Worm (Caenorhabditis elegans): Measurements from ENCODE around the gene dos-1.

The dos-1 gene

DNA sequence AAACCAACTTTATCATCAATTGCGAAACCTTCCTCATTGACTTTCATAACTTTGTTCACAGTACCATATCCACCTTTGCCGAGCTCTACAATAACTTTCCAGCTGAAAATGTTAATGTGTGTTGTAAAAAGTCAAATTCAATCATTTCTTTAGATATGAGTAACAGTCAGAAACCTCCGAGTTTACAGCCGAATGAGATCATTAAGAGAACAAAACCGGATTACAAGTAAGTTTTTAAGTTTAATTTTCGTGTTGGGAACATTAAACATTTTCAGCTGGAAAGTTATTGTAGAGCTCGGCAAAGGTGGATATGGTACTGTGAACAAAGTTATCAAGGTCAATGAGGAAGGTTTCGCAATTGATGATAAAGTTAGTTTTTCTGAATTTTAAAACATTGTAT is 2.5 kb upstream of the dos-1 start, which contains the start of gene ZK507.1:
Gene ZK507.1 (minus strand): TSS at position 101 of the 400 bp plus-strand sequence.
- TF ChIP-seq D1046.2 (GFP tag; IDR thresholded peaks at IDR 0.05) (no peak), lin-15B (tag; optimal IDR thresholded peaks at IDR 0.05) (no peak), nhr-111 (GFP tag; optimal IDR thresholded peaks at IDR 0.05) (no peak), mes-2 (tag; optimal IDR thresholded peaks at IDR 0.05; ENCODE audit: poor library complexity, severe bottlenecking) (no peak), nhr-102 (tag; optimal IDR thresholded peaks at IDR 0.05) (no peak), nhr-42 (GFP tag; IDR thresholded peaks at IDR 0.05) (no peak), dpl-1 (GFP tag; optimal IDR thresholded peaks at IDR 0.05) (no peak), egl-27 (tag; optimal IDR thresholded peaks at IDR 0.05) (no peak), jun-1 (tag; optimal IDR thresholded peaks at IDR 0.05) (no peak), Y105C5A.15 (GFP tag; IDR thresholded peaks at IDR 0.05) (no peak), daf-16 (GFP tag; optimal IDR thresholded peaks at IDR 0.05) (no peak), daf-16 (tag; optimal IDR thresholded peaks at IDR 0.05) (no peak), aly-2 (tag; optimal IDR thresholded peaks at IDR 0.05) (no peak), tag-97 (GFP tag; IDR thresholded peaks at IDR 0.05) (no peak), ceh-62 (tag; optimal IDR thresholded peaks at IDR 0.05) (no peak), nhr-11 (tag; optimal IDR thresholded peaks at IDR 0.05) (no peak), Y75B8A.6 (GFP tag; IDR thresholded peaks at IDR 0.05) (no peak), spr-1 (tag; optimal IDR thresholded peaks at IDR 0.05) (no peak), sdz-12 (GFP tag; optimal IDR thresholded peaks at IDR 0.05) (no peak)

ce11 chrIII:9104060-9104459 is 317 bp downstream of the dos-1 start:
- TF ChIP-seq nhr-10 (tag; optimal IDR thresholded peaks at IDR 0.05) (no peak), D1046.2 (GFP tag; IDR thresholded peaks at IDR 0.05) (peak; percentile 76), snpc-1.2 (GFP tag; IDR thresholded peaks at IDR 0.05) (peak; percentile 73), dmd-8 (GFP tag; IDR thresholded peaks at IDR 0.05) (peak; percentile 74), snpc-4 (tag; optimal IDR thresholded peaks at IDR 0.05) (peak; percentile 22), sdz-12 (GFP tag; optimal IDR thresholded peaks at IDR 0.05) (no peak), ztf-7 (tag; optimal IDR thresholded peaks at IDR 0.05) (no peak), F37D6.2 (tag; optimal IDR thresholded peaks at IDR 0.05) (no peak), nhr-11 (tag; optimal IDR thresholded peaks at IDR 0.05) (peak; percentile 23), ceh-82 (tag; optimal IDR thresholded peaks at IDR 0.05) (no peak), F26F4.8 (GFP tag; conservative IDR thresholded peaks at IDR 0.05) (peak; percentile 75), fos-1 (tag; optimal IDR thresholded peaks at IDR 0.05) (no peak), madf-5 (GFP tag; IDR thresholded peaks at IDR 0.05) (peak in 1 of 2 experiments; percentile 88; a peak in 2 of 4 replicates), saeg-2 (GFP tag; IDR thresholded peaks at IDR 0.05) (0 out of 2 replicates have a peak, but pooled peaks have one; percentile 69), mep-1 (tag; optimal IDR thresholded peaks at IDR 0.05) (no peak), set-16 (GFP tag; IDR thresholded peaks at IDR 0.05) (peak; percentile 20; the same call in 1 of the 2 replicates), php-3 (GFP tag; IDR thresholded peaks at IDR 0.05) (no peak), F10B5.3 (tag; optimal IDR thresholded peaks at IDR 0.05) (no peak), nhr-77 (tag; optimal IDR thresholded peaks at IDR 0.05) (no peak), nhr-111 (GFP tag; optimal IDR thresholded peaks at IDR 0.05) (peak; percentile 59), zip-2 (tag; optimal IDR thresholded peaks at IDR 0.05) (peak; percentile 35), Y5F2A.4 (GFP tag; optimal IDR thresholded peaks at IDR 0.05) (peak; percentile 26), ceh-28 (tag; optimal IDR thresholded peaks at IDR 0.05) (no peak), cey-2 (tag; optimal IDR thresholded peaks at IDR 0.05; ENCODE audit: borderline replicate concordance, insufficient read depth) (no peak), nhr-6 (tag; optimal IDR thresholded peaks at IDR 0.05) (no peak), arid-1 (GFP tag; conservative IDR thresholded peaks at IDR 0.05) (peak; percentile 75), Y75B8A.6 (GFP tag; IDR thresholded peaks at IDR 0.05) (no peak), madf-9 (GFP tag; conservative IDR thresholded peaks at IDR 0.05) (peak; percentile 65), tra-1 (GFP tag; IDR thresholded peaks at IDR 0.05) (peak; percentile 73), lin-1 (GFP tag; IDR thresholded peaks at IDR 0.05) (0 out of 2 replicates have a peak, but pooled peaks have one; percentile 16), hlh-30 (tag; optimal IDR thresholded peaks at IDR 0.05; ENCODE audit: insufficient read depth) (no peak), dmd-9 (GFP tag; IDR thresholded peaks at IDR 0.05) (peak; percentile 67), daf-8 (GFP tag; IDR thresholded peaks at IDR 0.05) (no peak), lin-13 (GFP tag; optimal IDR thresholded peaks at IDR 0.05) (peak; percentile 30), unc-62 (GFP tag; optimal IDR thresholded peaks at IDR 0.05 in 1 of 2) (peak in 1 of 2 experiments; percentile 92), unc-62 (tag; optimal IDR thresholded peaks at IDR 0.05) (no peak), dpl-1 (GFP tag; optimal IDR thresholded peaks at IDR 0.05) (peak; percentile 1), duxl-1 (tag; optimal IDR thresholded peaks at IDR 0.05; ENCODE audit: poor library complexity) (peak; percentile 49)

All from whole organism, L4 larva.